Fruit fly (Drosophila melanogaster): ENCODE measurements around the gene Cpr97Eb.

- TF ChIP-seq CG13204 (GFP tag; optimal IDR thresholded peaks at IDR 0.05) (no peak), Pif1B (GFP tag; optimal IDR thresholded peaks at IDR 0.05) (no peak), CG10348 (GFP tag; IDR thresholded peaks at IDR 0.05) (no peak), CG8301 (tag; optimal IDR thresholded peaks at IDR 0.05) (no peak), CG4496 (GFP tag; IDR thresholded peaks at IDR 0.05) (no peak), EcR (GFP tag; optimal IDR thresholded peaks at IDR 0.05) (no peak), rn (GFP tag; IDR thresholded peaks at IDR 0.05) (no peak), CG9948 (tag; optimal IDR thresholded peaks at IDR 0.05) (no peak), CG12605 (GFP tag; IDR thresholded peaks at IDR 0.05) (no peak), CG17806 (tag; optimal IDR thresholded peaks at IDR 0.05) (no peak), Snoo (tag; optimal IDR thresholded peaks at IDR 0.05) (no peak), CG32121 (GFP tag; IDR thresholded peaks at IDR 0.05) (no peak)
Observed at dm6 chr3R:27105439-27105838, 14.5 kb upstream of the Cpr97Eb start.
